Fruit fly (Drosophila melanogaster) S2 (cell line): ENCODE results near the gene Spps.

Source experiments
- CG8478 ChIP-seq: fragments of >200 bp; optimal IDR thresholded peaks from 2 replicates; lab custom pipeline; 2018
- CTCF ChIP-seq, 2 experiments: fragments of >200 bp; optimal IDR thresholded peaks; 2 replicates each; lab custom pipeline; 2018

dm6 chr3R:24264414-24265363, 38.0 kb upstream of the Spps start:
- no peak for TF ChIP-seq CTCF (optimal IDR thresholded peaks at IDR 0.05; lab: Kevin White, UChicago)
- TF ChIP-seq CG8478, result no peak
